Worm (Caenorhabditis elegans) whole organism, L4/young adult: ENCODE data around the gene Y53C12B.1.

Experiments used
- W03F9.2 ChIP-seq: fragments of 150-350 bp; optimal IDR thresholded peaks from 2 replicates; lab custom pipeline; 2014; ENCODE audit warnings: missing biosample characterization, missing genetic modification characterization
- him-1 ChIP-seq: sonication (generic microtip); optimal IDR thresholded peaks from 2 replicates; lab custom pipeline; 2016; ENCODE audit warnings: missing genotype, missing genetic modification reagents, missing genetic modification characterization, missing compliant biosample characterization

- no peak for TF ChIP-seq him-1
- TF ChIP-seq W03F9.2 (tag; lab: Kevin White, UChicago): no peak
Observed at ce11 chrII:9738820-9739219, 7.1 kb downstream of the Y53C12B.1 start.
